Worm (Caenorhabditis elegans) whole organism, L2 larva: Measurements from ENCODE around the gene srd-63.
A peak's percentile ranks its signal among the peaks of the same experiment; 100 is the strongest.

ENCODE experiments used
- C34F6.9 ChIP-seq: fragments of 150-350 bp; optimal IDR thresholded peaks from 2 replicates; lab custom pipeline; 2014; ENCODE audit warnings: missing biosample characterization, missing genetic modification characterization
- F13H6.1 ChIP-seq: sonication (generic microtip); optimal IDR thresholded peaks from 2 replicates; lab custom pipeline; 2016; ENCODE audit warnings: missing genetic modification characterization, missing compliant biosample characterization
- R02D3.7 ChIP-seq: fragments of 150-350 bp; optimal IDR thresholded peaks from 2 replicates; lab custom pipeline; 2014; ENCODE audit warnings: missing biosample characterization, missing genetic modification characterization
- Y55F3AM.14 ChIP-seq: fragments of 200-800 bp; sonication (Bioruptor generic); optimal IDR thresholded peaks from 2 replicates; lab custom pipeline; 2018; ENCODE audit warnings: mild to moderate bottlenecking, missing genetic modification characterization, missing compliant biosample characterization
- ZK546.5 ChIP-seq: sonication (generic microtip); optimal IDR thresholded peaks from 2 replicates; lab custom pipeline; 2017; ENCODE audit warnings: missing biosample characterization, missing genetic modification characterization
- alr-1 ChIP-seq: fragments of 150-350 bp; optimal IDR thresholded peaks from 2 replicates; lab custom pipeline; 2014; ENCODE audit warnings: missing biosample characterization, missing genetic modification characterization
- aly-2 ChIP-seq: fragments of 150-350 bp; optimal IDR thresholded peaks from 2 replicates; lab custom pipeline; 2014; ENCODE audit warnings: missing biosample characterization, missing genetic modification characterization
- ama-1 ChIP-seq: fragments of 150-350 bp; optimal IDR thresholded peaks from 2 replicates; lab custom pipeline; 2018; ENCODE audit warnings: inconsistent platforms
- blmp-1 ChIP-seq: sonication (generic microtip); optimal IDR thresholded peaks from 2 replicates; lab custom pipeline; 2017; ENCODE audit warnings: missing genetic modification characterization, mild to moderate bottlenecking, missing compliant biosample characterization, antibody characterized with exemption, moderate library complexity; ENCODE audit not compliant: insufficient read depth
- ceh-82 ChIP-seq: fragments of 150-350 bp; optimal IDR thresholded peaks from 2 replicates; lab custom pipeline; 2014; ENCODE audit warnings: missing biosample characterization, missing genetic modification characterization
- crh-2 ChIP-seq: sonication (generic microtip); optimal IDR thresholded peaks from 2 replicates; lab custom pipeline; 2017; ENCODE audit warnings: missing biosample characterization, missing genetic modification characterization
- dmd-4 ChIP-seq: sonication (generic microtip); optimal IDR thresholded peaks from 2 replicates; lab custom pipeline; 2017; ENCODE audit warnings: missing biosample characterization, missing genetic modification characterization
- egl-27 ChIP-seq: sonication (generic microtip); optimal IDR thresholded peaks from 3 replicates; lab custom pipeline; 2017; ENCODE audit warnings: missing biosample characterization, missing genetic modification reagents, missing genetic modification characterization
- elt-1 ChIP-seq: fragments of 150-350 bp; optimal IDR thresholded peaks from 2 replicates; lab custom pipeline; 2014; ENCODE audit warnings: missing biosample characterization, missing genetic modification characterization
- elt-3 ChIP-seq: sonication (generic microtip); optimal IDR thresholded peaks from 2 replicates; lab custom pipeline; 2017; ENCODE audit warnings: missing biosample characterization, missing genetic modification characterization
- fos-1 ChIP-seq: fragments of 150-350 bp; optimal IDR thresholded peaks from 2 replicates; lab custom pipeline; 2014; ENCODE audit warnings: missing biosample characterization, missing genetic modification characterization
- gmeb-1 ChIP-seq: fragments of 150-350 bp; optimal IDR thresholded peaks from 2 replicates; lab custom pipeline; 2014; ENCODE audit warnings: missing biosample characterization, missing genetic modification characterization
- lin-11 ChIP-seq: fragments of 150-350 bp; sonication (generic microtip); optimal IDR thresholded peaks from 2 replicates; lab custom pipeline; 2014; ENCODE audit warnings: missing biosample characterization, missing genetic modification characterization, inconsistent platforms, mixed read lengths
- lin-13 ChIP-seq: fragments of 150-350 bp; optimal IDR thresholded peaks from 2 replicates; lab custom pipeline; 2014; ENCODE audit warnings: missing biosample characterization, missing genetic modification reagents, missing genetic modification characterization
- lin-39 ChIP-seq: fragments of 150-350 bp; optimal IDR thresholded peaks from 2 replicates; lab custom pipeline; 2014; ENCODE audit warnings: missing biosample characterization, missing genetic modification reagents, missing genetic modification characterization
- lsy-2 ChIP-seq, 2 experiments: fragments of 150-350 bp in 1 of 2; sonication (generic microtip) in 1 of 2; optimal IDR thresholded peaks; 2 replicates each; lab custom pipeline; 2014 to 2017; ENCODE audit warnings: missing biosample characterization in 2 of 2, missing genetic modification characterization in 2 of 2
- mab-5 ChIP-seq: fragments of 150-350 bp; optimal IDR thresholded peaks from 2 replicates; lab custom pipeline; 2014; ENCODE audit warnings: missing biosample characterization, missing genetic modification characterization
- mdl-1 ChIP-seq, 2 experiments: fragments of 150-350 bp in 1 of 2; sonication (generic microtip) in 1 of 2; optimal IDR thresholded peaks; 2 replicates each; lab custom pipeline; 2017; ENCODE audit warnings: missing biosample characterization in 2 of 2, missing genetic modification characterization in 2 of 2
- nhr-10 ChIP-seq: sonication (generic microtip); optimal IDR thresholded peaks from 2 replicates; lab custom pipeline; 2017; ENCODE audit warnings: missing biosample characterization, missing genetic modification characterization
- nhr-11 ChIP-seq: fragments of 150-350 bp; optimal IDR thresholded peaks from 2 replicates; lab custom pipeline; 2014; ENCODE audit warnings: missing biosample characterization, missing genetic modification characterization
- nhr-12 ChIP-seq: fragments of 150-350 bp; optimal IDR thresholded peaks from 2 replicates; lab custom pipeline; 2014; ENCODE audit warnings: missing biosample characterization, missing genetic modification characterization
- nhr-129 ChIP-seq: fragments of 150-350 bp; optimal IDR thresholded peaks from 2 replicates; lab custom pipeline; 2014; ENCODE audit warnings: missing biosample characterization, missing genetic modification characterization
- nhr-21 ChIP-seq: fragments of 150-350 bp; optimal IDR thresholded peaks from 2 replicates; lab custom pipeline; 2014; ENCODE audit warnings: missing biosample characterization, missing genetic modification characterization
- nhr-23 ChIP-seq: fragments of 150-350 bp; optimal IDR thresholded peaks from 2 replicates; lab custom pipeline; 2014; ENCODE audit warnings: missing biosample characterization, missing genetic modification reagents, missing genetic modification characterization
- nhr-237 ChIP-seq: fragments of 150-350 bp; optimal IDR thresholded peaks from 2 replicates; lab custom pipeline; 2014; ENCODE audit warnings: missing biosample characterization, missing genetic modification characterization
- nhr-6 ChIP-seq: fragments of 150-350 bp; optimal IDR thresholded peaks from 2 replicates; lab custom pipeline; 2014; ENCODE audit warnings: missing biosample characterization, missing genetic modification characterization
- nhr-77 ChIP-seq: fragments of 150-350 bp; optimal IDR thresholded peaks from 2 replicates; lab custom pipeline; 2014; ENCODE audit warnings: missing biosample characterization, missing genetic modification characterization
- peb-1 ChIP-seq: fragments of 150-350 bp; optimal IDR thresholded peaks from 2 replicates; lab custom pipeline; 2014; ENCODE audit warnings: missing biosample characterization, missing genetic modification characterization
- sem-4 ChIP-seq: fragments of 150-350 bp; optimal IDR thresholded peaks from 2 replicates; lab custom pipeline; 2014; ENCODE audit warnings: missing biosample characterization, missing genetic modification reagents, missing genetic modification characterization
- skn-1 ChIP-seq: sonication (generic microtip); optimal IDR thresholded peaks from 2 replicates; lab custom pipeline; 2017; ENCODE audit warnings: missing biosample characterization, missing genetic modification characterization
- sma-3 ChIP-seq: sonication (generic microtip); optimal IDR thresholded peaks from 2 replicates; lab custom pipeline; 2016; ENCODE audit warnings: missing genetic modification reagents, missing genetic modification characterization, missing compliant biosample characterization
- sma-9 ChIP-seq, 2 experiments: fragments of 150-350 bp in 1 of 2; sonication (generic microtip) in 1 of 2; optimal IDR thresholded peaks; 2 replicates each; lab custom pipeline; 2014 to 2016; ENCODE audit warnings: missing genetic modification characterization in 2 of 2, mild to moderate bottlenecking in 1 of 2, missing biosample characterization in 1 of 2, missing compliant biosample characterization in 1 of 2, missing genetic modification reagents in 1 of 2, moderate library complexity in 1 of 2
- snpc-4 ChIP-seq: fragments of 150-350 bp; optimal IDR thresholded peaks from 2 replicates; lab custom pipeline; 2014; ENCODE audit warnings: missing biosample characterization, missing genetic modification characterization
- unc-39 ChIP-seq: fragments of 150-350 bp; optimal IDR thresholded peaks from 2 replicates; lab custom pipeline; 2014; ENCODE audit warnings: missing biosample characterization, missing genetic modification characterization
- unc-55 ChIP-seq: fragments of 150-350 bp; sonication (generic microtip); optimal IDR thresholded peaks from 3 replicates; lab custom pipeline; 2014; ENCODE audit warnings: missing biosample characterization, missing genetic modification reagents, missing genetic modification characterization
- unc-62 ChIP-seq: fragments of 150-350 bp; optimal IDR thresholded peaks from 2 replicates; lab custom pipeline; 2014; ENCODE audit warnings: missing biosample characterization, missing genetic modification reagents, missing genetic modification characterization
- zag-1 ChIP-seq: fragments of 150-350 bp; optimal IDR thresholded peaks from 2 replicates; lab custom pipeline; 2014; ENCODE audit warnings: missing biosample characterization, missing genetic modification characterization
- ztf-1 ChIP-seq: fragments of 200-800 bp; sonication (Bioruptor generic); conservative IDR thresholded peaks from 2 replicates; pipeline ENCODE4 v1.3.6; 2022; ENCODE audit warnings: missing genetic modification characterization, missing compliant biosample characterization
- ztf-11 ChIP-seq: sonication (generic microtip); optimal IDR thresholded peaks from 2 replicates; lab custom pipeline; 2017; ENCODE audit warnings: missing biosample characterization, missing genetic modification characterization
- ztf-4 ChIP-seq: fragments of 150-350 bp; optimal IDR thresholded peaks from 2 replicates; lab custom pipeline; 2014; ENCODE audit warnings: missing biosample characterization, missing genetic modification characterization

Gene srd-63

ce11 chrV:16376430-16376948, 17.1 kb downstream of the srd-63 start:
- TF ChIP-seq nhr-11 (tag; lab: Kevin White, UChicago) (no peak), Y55F3AM.14 (GFP tag; lab: Kevin White, UChicago) (no peak), ZK546.5 (tag; lab: Kevin White, UChicago) (no peak), blmp-1 (no peak), alr-1 (tag; lab: Kevin White, UChicago) (no peak), snpc-4 (tag; lab: Kevin White, UChicago) (no peak), nhr-12 (tag; lab: Kevin White, UChicago) (no peak), C34F6.9 (no peak), F13H6.1 (tag; lab: Kevin White, UChicago) (no peak)

DNA sequence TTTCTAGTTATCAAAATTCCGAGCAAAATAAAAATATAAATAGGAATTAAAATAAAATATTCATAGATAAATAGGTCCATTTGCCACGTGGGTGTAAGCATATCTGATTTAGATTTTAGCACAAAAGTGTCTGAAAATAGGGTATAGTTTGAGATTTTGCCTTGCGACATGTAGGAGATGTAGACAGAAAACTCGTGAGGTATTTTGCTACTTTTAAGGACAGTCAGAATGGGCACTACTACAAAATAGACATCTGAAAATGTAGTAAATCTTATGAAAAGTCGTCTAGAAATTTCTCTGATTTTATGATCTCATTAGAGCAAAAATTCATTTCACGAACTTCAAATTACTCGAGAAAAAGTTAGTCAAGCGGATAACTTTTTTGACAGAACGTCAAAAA, 19.0 kb downstream of the srd-63 start, which contains the start of gene srv-34:
TSS of gene srv-34 (minus strand) at position 101 of the 400 bp plus-strand sequence.
- no peak for TF ChIP-seq Y55F3AM.14 (GFP tag; lab: Kevin White, UChicago)
- TF ChIP-seq fos-1 (tag; lab: Kevin White, UChicago) = no peak
- no peak for TF ChIP-seq R02D3.7
- no peak for TF ChIP-seq sma-3
- no peak for TF ChIP-seq mdl-1 (tag; optimal IDR thresholded peaks at IDR 0.05; lab: Kevin White, UChicago)
- TF ChIP-seq peb-1 (tag; lab: Kevin White, UChicago) = no peak
- no peak for TF ChIP-seq nhr-6 (tag; lab: Kevin White, UChicago)
- no peak for TF ChIP-seq sma-9 (GFP tag; optimal IDR thresholded peaks at IDR 0.05; lab: Kevin White, UChicago)
- no peak for TF ChIP-seq sma-9 (tag; optimal IDR thresholded peaks at IDR 0.05; lab: Kevin White, UChicago)
- TF ChIP-seq nhr-11 (tag; lab: Kevin White, UChicago) = no peak
- no peak for TF ChIP-seq snpc-4 (tag; lab: Kevin White, UChicago)
- no peak for TF ChIP-seq crh-2
- TF ChIP-seq unc-39 (tag; lab: Kevin White, UChicago) = no peak
- no peak for TF ChIP-seq egl-27 (tag; lab: Kevin White, UChicago)
- TF ChIP-seq nhr-12 (tag; lab: Kevin White, UChicago) = no peak
- no peak for TF ChIP-seq ztf-1 (GFP tag; lab: Robert Waterston, UW)
- no peak for TF ChIP-seq elt-3 (tag; lab: Kevin White, UChicago)
- no peak for TF ChIP-seq dmd-4 (tag; lab: Kevin White, UChicago)

- TF ChIP-seq nhr-12 (tag; lab: Kevin White, UChicago) (no peak), zag-1 (peak; percentile 26), R02D3.7 (no peak), ama-1 (lab: Kevin White, UChicago) (no peak), unc-55 (GFP tag; lab: Kevin White, UChicago) (peak; percentile 67), unc-39 (tag; lab: Kevin White, UChicago) (no peak), crh-2 (peak; percentile 68), ceh-82 (tag; lab: Kevin White, UChicago) (peak; percentile 20), Y55F3AM.14 (GFP tag; lab: Kevin White, UChicago) (peak; percentile 70), nhr-11 (tag; lab: Kevin White, UChicago) (no peak), F13H6.1 (tag; lab: Kevin White, UChicago) (peak; percentile 72), peb-1 (tag; lab: Kevin White, UChicago) (no peak), nhr-6 (tag; lab: Kevin White, UChicago) (no peak), nhr-21 (tag; lab: Kevin White, UChicago) (peak; percentile 54), aly-2 (no peak), ZK546.5 (tag; lab: Kevin White, UChicago) (no peak), ztf-4 (no peak), ztf-11 (tag; lab: Kevin White, UChicago) (no peak), alr-1 (tag; lab: Kevin White, UChicago) (no peak), mdl-1 (tag; optimal IDR thresholded peaks at IDR 0.05; lab: Kevin White, UChicago) (no peak), nhr-23 (tag; lab: Kevin White, UChicago) (no peak), nhr-77 (tag; lab: Kevin White, UChicago) (no peak), gmeb-1 (tag; lab: Kevin White, UChicago) (peak; percentile 73), mab-5 (tag; lab: Kevin White, UChicago) (peak; percentile 15), elt-3 (tag; lab: Kevin White, UChicago) (no peak), lin-13 (GFP tag; lab: Kevin White, UChicago) (peak; percentile 63), nhr-129 (tag; lab: Kevin White, UChicago) (peak; percentile 90), nhr-10 (tag; lab: Kevin White, UChicago) (no peak), snpc-4 (tag; lab: Kevin White, UChicago) (peak; percentile 70), blmp-1 (peak; percentile 19), lsy-2 (tag; optimal IDR thresholded peaks at IDR 0.05; lab: Kevin White, UChicago) (peak; percentile 16 to 55), sma-9 (GFP tag; optimal IDR thresholded peaks at IDR 0.05; lab: Kevin White, UChicago) (peak; percentile 84), sma-9 (tag; optimal IDR thresholded peaks at IDR 0.05; lab: Kevin White, UChicago) (no peak), skn-1 (tag; lab: Kevin White, UChicago) (no peak), fos-1 (tag; lab: Kevin White, UChicago) (peak; percentile 71), sem-4 (tag; lab: Kevin White, UChicago) (no peak), dmd-4 (tag; lab: Kevin White, UChicago) (no peak), egl-27 (tag; lab: Kevin White, UChicago) (peak; percentile 72), nhr-237 (tag; lab: Kevin White, UChicago) (no peak), C34F6.9 (peak; percentile 45), ztf-1 (GFP tag; lab: Robert Waterston, UW) (no peak), elt-1 (tag; lab: Kevin White, UChicago) (no peak), lin-39 (no peak), lin-11 (peak; percentile 6), unc-62 (GFP tag; lab: Kevin White, UChicago) (no peak)
Observed at ce11 chrV:16370039-16370438, 23.6 kb downstream of the srd-63 start.
